Worm (Caenorhabditis elegans) whole organism, L2 larva: ENCODE results near the gene gly-8.

Source experiments
- C34F6.9 ChIP-seq: fragments of 150-350 bp; optimal IDR thresholded peaks from 2 replicates; lab custom pipeline; 2014; ENCODE audit warnings: missing biosample characterization, missing genetic modification characterization
- R02D3.7 ChIP-seq: fragments of 150-350 bp; optimal IDR thresholded peaks from 2 replicates; lab custom pipeline; 2014; ENCODE audit warnings: missing biosample characterization, missing genetic modification characterization
- alr-1 ChIP-seq: fragments of 150-350 bp; optimal IDR thresholded peaks from 2 replicates; lab custom pipeline; 2014; ENCODE audit warnings: missing biosample characterization, missing genetic modification characterization
- aly-2 ChIP-seq: fragments of 150-350 bp; optimal IDR thresholded peaks from 2 replicates; lab custom pipeline; 2014; ENCODE audit warnings: missing biosample characterization, missing genetic modification characterization
- ama-1 ChIP-seq: fragments of 150-350 bp; optimal IDR thresholded peaks from 2 replicates; lab custom pipeline; 2018; ENCODE audit warnings: inconsistent platforms
- blmp-1 ChIP-seq: sonication (generic microtip); optimal IDR thresholded peaks from 2 replicates; lab custom pipeline; 2017; ENCODE audit warnings: missing genetic modification characterization, mild to moderate bottlenecking, missing compliant biosample characterization, antibody characterized with exemption, moderate library complexity; ENCODE audit not compliant: insufficient read depth
- ceh-16 ChIP-seq: fragments of 150-350 bp; optimal IDR thresholded peaks from 2 replicates; lab custom pipeline; 2014; ENCODE audit warnings: missing biosample characterization, missing genetic modification characterization
- ceh-82 ChIP-seq: fragments of 150-350 bp; optimal IDR thresholded peaks from 2 replicates; lab custom pipeline; 2014; ENCODE audit warnings: missing biosample characterization, missing genetic modification characterization
- crh-2 ChIP-seq: sonication (generic microtip); optimal IDR thresholded peaks from 2 replicates; lab custom pipeline; 2017; ENCODE audit warnings: missing biosample characterization, missing genetic modification characterization
- dmd-4 ChIP-seq: sonication (generic microtip); optimal IDR thresholded peaks from 2 replicates; lab custom pipeline; 2017; ENCODE audit warnings: missing biosample characterization, missing genetic modification characterization
- egl-27 ChIP-seq: sonication (generic microtip); optimal IDR thresholded peaks from 3 replicates; lab custom pipeline; 2017; ENCODE audit warnings: missing biosample characterization, missing genetic modification reagents, missing genetic modification characterization
- elt-1 ChIP-seq: fragments of 150-350 bp; optimal IDR thresholded peaks from 2 replicates; lab custom pipeline; 2014; ENCODE audit warnings: missing biosample characterization, missing genetic modification characterization
- elt-3 ChIP-seq: sonication (generic microtip); optimal IDR thresholded peaks from 2 replicates; lab custom pipeline; 2017; ENCODE audit warnings: missing biosample characterization, missing genetic modification characterization
- gmeb-1 ChIP-seq: fragments of 150-350 bp; optimal IDR thresholded peaks from 2 replicates; lab custom pipeline; 2014; ENCODE audit warnings: missing biosample characterization, missing genetic modification characterization
- lin-13 ChIP-seq: fragments of 150-350 bp; optimal IDR thresholded peaks from 2 replicates; lab custom pipeline; 2014; ENCODE audit warnings: missing biosample characterization, missing genetic modification reagents, missing genetic modification characterization
- lin-39 ChIP-seq: fragments of 150-350 bp; optimal IDR thresholded peaks from 2 replicates; lab custom pipeline; 2014; ENCODE audit warnings: missing biosample characterization, missing genetic modification reagents, missing genetic modification characterization
- lsy-2 ChIP-seq, 2 experiments: fragments of 150-350 bp in 1 of 2; sonication (generic microtip) in 1 of 2; optimal IDR thresholded peaks; 2 replicates each; lab custom pipeline; 2014 to 2017; ENCODE audit warnings: missing biosample characterization in 2 of 2, missing genetic modification characterization in 2 of 2
- mab-5 ChIP-seq: fragments of 150-350 bp; optimal IDR thresholded peaks from 2 replicates; lab custom pipeline; 2014; ENCODE audit warnings: missing biosample characterization, missing genetic modification characterization
- mbf-1 ChIP-seq: sonication (generic microtip); optimal IDR thresholded peaks from 2 replicates; lab custom pipeline; 2017; ENCODE audit warnings: missing biosample characterization, missing genetic modification characterization
- mdl-1 ChIP-seq, 2 experiments: fragments of 150-350 bp in 1 of 2; sonication (generic microtip) in 1 of 2; optimal IDR thresholded peaks; 2 replicates each; lab custom pipeline; 2017; ENCODE audit warnings: missing biosample characterization in 2 of 2, missing genetic modification characterization in 2 of 2
- nhr-10 ChIP-seq: sonication (generic microtip); optimal IDR thresholded peaks from 2 replicates; lab custom pipeline; 2017; ENCODE audit warnings: missing biosample characterization, missing genetic modification characterization
- nhr-12 ChIP-seq: fragments of 150-350 bp; optimal IDR thresholded peaks from 2 replicates; lab custom pipeline; 2014; ENCODE audit warnings: missing biosample characterization, missing genetic modification characterization
- nhr-129 ChIP-seq: fragments of 150-350 bp; optimal IDR thresholded peaks from 2 replicates; lab custom pipeline; 2014; ENCODE audit warnings: missing biosample characterization, missing genetic modification characterization
- nhr-21 ChIP-seq: fragments of 150-350 bp; optimal IDR thresholded peaks from 2 replicates; lab custom pipeline; 2014; ENCODE audit warnings: missing biosample characterization, missing genetic modification characterization
- nhr-23 ChIP-seq: fragments of 150-350 bp; optimal IDR thresholded peaks from 2 replicates; lab custom pipeline; 2014; ENCODE audit warnings: missing biosample characterization, missing genetic modification reagents, missing genetic modification characterization
- nhr-237 ChIP-seq: fragments of 150-350 bp; optimal IDR thresholded peaks from 2 replicates; lab custom pipeline; 2014; ENCODE audit warnings: missing biosample characterization, missing genetic modification characterization
- nhr-25 ChIP-seq: fragments of 150-350 bp; sonication (generic microtip); optimal IDR thresholded peaks from 3 replicates; lab custom pipeline; 2014; ENCODE audit warnings: missing biosample characterization, missing genetic modification characterization
- nhr-6 ChIP-seq: fragments of 150-350 bp; optimal IDR thresholded peaks from 2 replicates; lab custom pipeline; 2014; ENCODE audit warnings: missing biosample characterization, missing genetic modification characterization
- nhr-77 ChIP-seq: fragments of 150-350 bp; optimal IDR thresholded peaks from 2 replicates; lab custom pipeline; 2014; ENCODE audit warnings: missing biosample characterization, missing genetic modification characterization
- peb-1 ChIP-seq: fragments of 150-350 bp; optimal IDR thresholded peaks from 2 replicates; lab custom pipeline; 2014; ENCODE audit warnings: missing biosample characterization, missing genetic modification characterization
- sem-4 ChIP-seq: fragments of 150-350 bp; optimal IDR thresholded peaks from 2 replicates; lab custom pipeline; 2014; ENCODE audit warnings: missing biosample characterization, missing genetic modification reagents, missing genetic modification characterization
- skn-1 ChIP-seq: sonication (generic microtip); optimal IDR thresholded peaks from 2 replicates; lab custom pipeline; 2017; ENCODE audit warnings: missing biosample characterization, missing genetic modification characterization
- sma-3 ChIP-seq: sonication (generic microtip); optimal IDR thresholded peaks from 2 replicates; lab custom pipeline; 2016; ENCODE audit warnings: missing genetic modification reagents, missing genetic modification characterization, missing compliant biosample characterization
- sma-9 ChIP-seq, 2 experiments: fragments of 150-350 bp in 1 of 2; sonication (generic microtip) in 1 of 2; optimal IDR thresholded peaks; 2 replicates each; lab custom pipeline; 2014 to 2016; ENCODE audit warnings: missing genetic modification characterization in 2 of 2, mild to moderate bottlenecking in 1 of 2, missing biosample characterization in 1 of 2, missing compliant biosample characterization in 1 of 2, missing genetic modification reagents in 1 of 2, moderate library complexity in 1 of 2
- snpc-4 ChIP-seq: fragments of 150-350 bp; optimal IDR thresholded peaks from 2 replicates; lab custom pipeline; 2014; ENCODE audit warnings: missing biosample characterization, missing genetic modification characterization
- unc-39 ChIP-seq: fragments of 150-350 bp; optimal IDR thresholded peaks from 2 replicates; lab custom pipeline; 2014; ENCODE audit warnings: missing biosample characterization, missing genetic modification characterization
- unc-55 ChIP-seq: fragments of 150-350 bp; sonication (generic microtip); optimal IDR thresholded peaks from 3 replicates; lab custom pipeline; 2014; ENCODE audit warnings: missing biosample characterization, missing genetic modification reagents, missing genetic modification characterization
- unc-62 ChIP-seq: fragments of 150-350 bp; optimal IDR thresholded peaks from 2 replicates; lab custom pipeline; 2014; ENCODE audit warnings: missing biosample characterization, missing genetic modification reagents, missing genetic modification characterization
- zag-1 ChIP-seq: fragments of 150-350 bp; optimal IDR thresholded peaks from 2 replicates; lab custom pipeline; 2014; ENCODE audit warnings: missing biosample characterization, missing genetic modification characterization
- ztf-1 ChIP-seq: fragments of 200-800 bp; sonication (Bioruptor generic); conservative IDR thresholded peaks from 2 replicates; pipeline ENCODE4 v1.3.6; 2022; ENCODE audit warnings: missing genetic modification characterization, missing compliant biosample characterization
- ztf-11 ChIP-seq: sonication (generic microtip); optimal IDR thresholded peaks from 2 replicates; lab custom pipeline; 2017; ENCODE audit warnings: missing biosample characterization, missing genetic modification characterization

Gene gly-8

ce11 chrIII:11641347-11641746, 16.3 kb downstream of the gly-8 start:
- TF ChIP-seq R02D3.7 (tag; lab: Kevin White, UChicago) (no peak), sma-3 (GFP tag; lab: Kevin White, UChicago) (no peak), sem-4 (tag; lab: Kevin White, UChicago) (peak; percentile 63), nhr-237 (tag; lab: Kevin White, UChicago) (no peak), ama-1 (lab: Kevin White, UChicago) (peak; percentile 10), alr-1 (tag; lab: Kevin White, UChicago) (no peak), zag-1 (no peak), aly-2 (tag; lab: Kevin White, UChicago) (no peak), peb-1 (no peak), dmd-4 (tag; lab: Kevin White, UChicago) (no peak), sma-9 (GFP tag; optimal IDR thresholded peaks at IDR 0.05; lab: Kevin White, UChicago) (peak; percentile 40), sma-9 (tag; optimal IDR thresholded peaks at IDR 0.05; lab: Kevin White, UChicago) (no peak), crh-2 (tag; lab: Kevin White, UChicago) (no peak), nhr-6 (peak; percentile 3), ceh-82 (no peak), lin-13 (GFP tag; lab: Kevin White, UChicago) (no peak), C34F6.9 (tag; lab: Kevin White, UChicago) (peak; percentile 62), unc-39 (tag; lab: Kevin White, UChicago) (no peak), ceh-16 (tag; lab: Kevin White, UChicago) (no peak), blmp-1 (tag; lab: Kevin White, UChicago) (no peak), lsy-2 (tag; optimal IDR thresholded peaks at IDR 0.05; lab: Kevin White, UChicago) (peak; percentile 8 to 45), snpc-4 (no peak), elt-3 (tag; lab: Kevin White, UChicago) (no peak), nhr-129 (tag; lab: Kevin White, UChicago) (peak; percentile 44), egl-27 (no peak), lin-39 (tag; lab: Kevin White, UChicago) (no peak), mbf-1 (tag; lab: Kevin White, UChicago) (no peak), nhr-23 (tag; lab: Kevin White, UChicago) (no peak), ztf-1 (GFP tag; lab: Robert Waterston, UW) (no peak), gmeb-1 (tag; lab: Kevin White, UChicago) (no peak), elt-1 (tag; lab: Kevin White, UChicago) (no peak), skn-1 (tag; lab: Kevin White, UChicago) (no peak), mab-5 (no peak), unc-55 (GFP tag; lab: Kevin White, UChicago) (no peak), nhr-25 (tag; lab: Kevin White, UChicago) (no peak), unc-62 (GFP tag; lab: Kevin White, UChicago) (no peak), nhr-10 (no peak)

ce11 chrIII:11650152-11650551, 25.1 kb downstream of the gly-8 start, which contains the start of gene faah-6:
TSS of gene faah-6 (plus strand) at chrIII:11650452.
- TF ChIP-seq dmd-4 (tag; lab: Kevin White, UChicago) (no peak), elt-1 (tag; lab: Kevin White, UChicago) (no peak), unc-55 (GFP tag; lab: Kevin White, UChicago) (no peak), nhr-6 (no peak), lsy-2 (tag; optimal IDR thresholded peaks at IDR 0.05; lab: Kevin White, UChicago) (no peak), ceh-16 (tag; lab: Kevin White, UChicago) (no peak), gmeb-1 (tag; lab: Kevin White, UChicago) (no peak), skn-1 (tag; lab: Kevin White, UChicago) (no peak), unc-39 (tag; lab: Kevin White, UChicago) (no peak), mab-5 (no peak), ztf-1 (GFP tag; lab: Robert Waterston, UW) (no peak), unc-62 (GFP tag; lab: Kevin White, UChicago) (no peak), nhr-129 (tag; lab: Kevin White, UChicago) (no peak), nhr-12 (no peak), ztf-11 (tag; lab: Kevin White, UChicago) (no peak), nhr-21 (tag; lab: Kevin White, UChicago) (no peak), lin-39 (tag; lab: Kevin White, UChicago) (no peak), nhr-237 (tag; lab: Kevin White, UChicago) (no peak), nhr-23 (tag; lab: Kevin White, UChicago) (no peak)

- TF ChIP-seq ztf-11 (tag; lab: Kevin White, UChicago) (no peak), blmp-1 (tag; lab: Kevin White, UChicago) (no peak), sma-3 (GFP tag; lab: Kevin White, UChicago) (no peak), alr-1 (tag; lab: Kevin White, UChicago) (no peak), ceh-16 (tag; lab: Kevin White, UChicago) (no peak), mdl-1 (tag; optimal IDR thresholded peaks at IDR 0.05; lab: Kevin White, UChicago) (no peak), lin-39 (tag; lab: Kevin White, UChicago) (no peak), sma-9 (GFP tag; optimal IDR thresholded peaks at IDR 0.05; lab: Kevin White, UChicago) (no peak), sma-9 (tag; optimal IDR thresholded peaks at IDR 0.05; lab: Kevin White, UChicago) (no peak), unc-39 (tag; lab: Kevin White, UChicago) (no peak), lin-13 (GFP tag; lab: Kevin White, UChicago) (no peak), nhr-21 (tag; lab: Kevin White, UChicago) (no peak), nhr-6 (no peak), ama-1 (lab: Kevin White, UChicago) (no peak), nhr-77 (tag; lab: Kevin White, UChicago) (no peak), mab-5 (no peak)
- TF ChIP-seq, all 48 proteins: peak for 0
Measured at ce11 chrIII:11651430-11651829, 26.4 kb downstream of the gly-8 start.
